Worm (Caenorhabditis elegans) whole organism, midembryonic: ENCODE data around the gene F58A3.3.

Experiments
- cog-1 ChIP-seq: sonication (generic microtip); optimal IDR thresholded peaks from 2 replicates; lab custom pipeline; 2016; ENCODE audit warnings: missing genetic modification characterization, missing compliant biosample characterization
- flt-1 ChIP-seq: fragments of 200-800 bp; sonication (Bioruptor generic); IDR thresholded peaks from 2 replicates; pipeline ENCODE4 v1.3.6; 2022; ENCODE audit warnings: missing genetic modification characterization, missing compliant biosample characterization
- med-1 ChIP-seq: sonication (generic microtip); optimal IDR thresholded peaks from 2 replicates; lab custom pipeline; 2017; ENCODE audit warnings: missing genetic modification characterization, mild to moderate bottlenecking, missing compliant biosample characterization, antibody characterized with exemption, missing genetic modification reagents; ENCODE audit not compliant: insufficient read depth
- ref-1 ChIP-seq: fragments of 200-800 bp; sonication (Bioruptor generic); conservative IDR thresholded peaks from 2 replicates; pipeline ENCODE4 v1.3.6; 2022; ENCODE audit warnings: missing genetic modification reagents, missing genetic modification characterization, missing compliant biosample characterization
- tab-1 ChIP-seq: fragments of 200-800 bp; sonication (Bioruptor generic); IDR thresholded peaks from 2 replicates; pipeline ENCODE4 v1.3.6; 2022; ENCODE audit warnings: missing genetic modification characterization, missing compliant biosample characterization
- ztf-23 ChIP-seq: fragments of 200-800 bp; sonication (Bioruptor generic); IDR thresholded peaks from 2 replicates; pipeline ENCODE4 v1.3.6; 2022; ENCODE audit warnings: missing genetic modification reagents, missing genetic modification characterization, missing compliant biosample characterization
- ztf-29 ChIP-seq: fragments of 200-800 bp; sonication (Bioruptor generic); IDR thresholded peaks from 2 replicates; pipeline ENCODE4 v1.3.6; 2022; ENCODE audit warnings: missing genetic modification reagents, missing genetic modification characterization, missing compliant biosample characterization

DNA sequence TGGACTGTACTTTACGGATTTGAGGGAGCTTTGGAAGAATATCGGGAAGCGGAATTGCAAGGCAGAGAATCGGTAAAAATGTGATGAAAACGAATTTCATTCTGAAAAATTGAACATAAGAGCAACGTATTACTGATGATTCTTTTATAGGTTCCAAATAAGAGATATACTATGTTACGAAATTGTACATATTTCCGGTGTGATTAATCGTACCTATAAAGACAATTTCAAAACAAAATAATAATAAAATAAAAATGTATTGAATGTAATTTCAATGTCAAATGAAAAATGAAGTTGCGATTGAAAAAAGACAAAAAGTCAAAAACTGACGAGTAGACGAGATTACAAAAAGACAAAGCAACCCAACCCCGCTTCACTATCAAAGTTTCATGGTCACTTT, 3.5 kb upstream of the F58A3.3 start, which contains the start of gene ttr-31:
- TF ChIP-seq med-1 (GFP tag; lab: Kevin White, UChicago) (no peak), ztf-23 (GFP tag; lab: Robert Waterston, UW) (no peak), flt-1 (GFP tag; lab: Robert Waterston, UW) (no peak), cog-1 (tag; lab: Kevin White, UChicago) (no peak), ztf-29 (GFP tag; lab: Robert Waterston, UW) (no peak), tab-1 (GFP tag; lab: Robert Waterston, UW) (no peak), ref-1 (GFP tag; lab: Robert Waterston, UW) (no peak)
